Worm (Caenorhabditis elegans): ENCODE measurements around the gene Y47D3A.13.

Gene Y47D3A.13

DNA sequence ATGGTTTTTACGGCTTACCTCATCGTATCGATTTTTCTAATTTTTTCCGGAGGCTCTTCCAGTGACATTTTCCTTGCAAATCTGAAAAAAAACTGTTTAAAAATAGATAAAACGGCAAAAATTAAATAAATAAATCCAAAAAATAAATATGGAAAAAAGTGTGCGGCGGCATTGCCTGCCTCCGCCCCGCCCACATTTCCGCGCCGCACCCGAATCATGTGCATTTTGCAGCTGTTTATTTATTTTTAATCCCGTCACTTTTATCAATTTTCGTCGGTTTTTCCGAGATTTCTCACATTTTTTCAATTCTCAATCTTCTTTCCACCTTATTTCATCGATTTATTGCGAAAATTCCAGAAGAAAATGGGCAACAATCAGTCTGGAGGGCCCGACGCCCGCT lies 12.9 kb upstream of the Y47D3A.13 start, which contains the start of the genes Y47D3A.14 and aakb-2 (continued):
- TF ChIP-seq let-607 (tag; optimal IDR thresholded peaks at IDR 0.05) (no peak), snpc-4 (GFP tag; optimal IDR thresholded peaks at IDR 0.05) (no peak), snpc-4 (tag; optimal IDR thresholded peaks at IDR 0.05) (peak in 1 of 4 experiments; percentile 6), attf-5 (GFP tag; optimal IDR thresholded peaks at IDR 0.05) (peak; percentile 73), B0035.1 (tag; optimal IDR thresholded peaks at IDR 0.05) (no peak), ceh-79 (tag; optimal IDR thresholded peaks at IDR 0.05) (no peak), rcor-1 (GFP tag; IDR thresholded peaks at IDR 0.05) (no peak), rec-8 (tag; optimal IDR thresholded peaks at IDR 0.05) (no peak), egl-18 (GFP tag; IDR thresholded peaks at IDR 0.05) (no peak), B0261.1 (tag; optimal IDR thresholded peaks at IDR 0.05) (no peak), K12H6.12 (tag; optimal IDR thresholded peaks at IDR 0.05) (no peak), egrh-3 (GFP tag; IDR thresholded peaks at IDR 0.05) (0 out of 2 replicates have a peak, but pooled peaks have one; percentile 5), C17E4.6 (GFP tag; IDR thresholded peaks at IDR 0.05) (no peak), Y53G8AR.9 (GFP tag; conservative IDR thresholded peaks at IDR 0.05) (no peak), madf-6 (GFP tag; IDR thresholded peaks at IDR 0.05) (no peak), somi-1 (GFP tag; optimal IDR thresholded peaks at IDR 0.05) (no peak), zfh-2 (GFP tag; conservative IDR thresholded peaks at IDR 0.05) (peak; percentile 52), sdz-38 (tag; optimal IDR thresholded peaks at IDR 0.05) (no peak), bed-2 (GFP tag; IDR thresholded peaks at IDR 0.05) (no peak), B0336.3 (GFP tag; IDR thresholded peaks at IDR 0.05) (peak; percentile 33; the same call in 1 of the 2 replicates), F22D6.2 (tag; optimal IDR thresholded peaks at IDR 0.05) (no peak), ceh-100 (GFP tag; IDR thresholded peaks at IDR 0.05) (peak; percentile 55), F10E7.11 (tag; optimal IDR thresholded peaks at IDR 0.05) (no peak), sptf-2 (GFP tag; optimal IDR thresholded peaks at IDR 0.05) (no peak), F49E8.2 (tag; optimal IDR thresholded peaks at IDR 0.05; ENCODE audit: insufficient read depth) (no peak), dpl-1 (GFP tag; optimal IDR thresholded peaks at IDR 0.05) (no peak), hlh-12 (tag; optimal IDR thresholded peaks at IDR 0.05) (no peak), nhr-90 (tag; optimal IDR thresholded peaks at IDR 0.05) (no peak), snpc-3.4 (tag; optimal IDR thresholded peaks at IDR 0.05) (peak; percentile 39), ets-4 (GFP tag; optimal IDR thresholded peaks at IDR 0.05) (no peak), F52B5.7 (tag; optimal IDR thresholded peaks at IDR 0.05) (no peak), Y56A3A.18 (GFP tag; IDR thresholded peaks at IDR 0.05) (no peak), athp-1 (tag; optimal IDR thresholded peaks at IDR 0.05) (no peak), unc-62 (GFP tag; optimal IDR thresholded peaks at IDR 0.05) (no peak), nfya-1 (tag; optimal IDR thresholded peaks at IDR 0.05; ENCODE audit: borderline replicate concordance, insufficient read depth) (no peak), nhr-80 (tag; optimal IDR thresholded peaks at IDR 0.05) (peak; percentile 25), lir-1 (GFP tag; conservative IDR thresholded peaks at IDR 0.05) (no peak), B0019.2 (GFP tag; conservative IDR thresholded peaks at IDR 0.05) (no peak), ztf-26 (tag; optimal IDR thresholded peaks at IDR 0.05) (no peak), F55B11.4 (tag; optimal IDR thresholded peaks at IDR 0.05; ENCODE audit: borderline replicate concordance, insufficient read depth) (no peak), Y53F4B.3 (GFP tag; IDR thresholded peaks at IDR 0.05) (no peak), ZK185.1 (tag; optimal IDR thresholded peaks at IDR 0.05; ENCODE audit: poor library complexity, severe bottlenecking) (no peak), ceh-27 (GFP tag; optimal IDR thresholded peaks at IDR 0.05) (no peak), F37B4.10 (GFP tag; IDR thresholded peaks at IDR 0.05) (no peak), aptf-3 (GFP tag; IDR thresholded peaks at IDR 0.05) (no peak), hsf-1 (GFP tag; IDR thresholded peaks at IDR 0.05) (no peak), cebp-2 (GFP tag; IDR thresholded peaks at IDR 0.05) (no peak), nhr-179 (tag; optimal IDR thresholded peaks at IDR 0.05) (no peak), nfyb-1 (GFP tag; IDR thresholded peaks at IDR 0.05) (no peak)

Data from whole organism, young adult.